Fruit fly (Drosophila melanogaster): Measurements from ENCODE around the gene Hsp22.

The Hsp22 gene

DNA sequence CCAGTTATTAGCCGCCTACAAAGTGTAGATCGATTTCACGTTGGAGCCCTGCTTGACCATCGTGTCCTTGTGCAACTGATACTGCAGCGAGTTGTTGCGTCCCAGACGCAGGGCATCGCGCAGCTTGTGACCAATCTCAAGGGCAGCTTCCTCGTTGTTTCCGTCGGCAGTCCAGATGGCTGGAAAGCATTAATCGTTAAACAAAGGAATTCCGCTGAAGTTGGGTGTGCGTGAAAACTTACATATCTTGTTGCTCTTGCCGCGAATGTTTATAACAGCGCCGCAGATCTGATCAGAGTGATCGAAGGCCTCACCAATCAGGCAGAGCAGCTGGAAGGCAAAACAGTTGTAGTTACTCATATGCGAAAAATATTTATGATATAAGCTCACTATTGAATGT lies 27.1 kb downstream of the Hsp22 start:
- TF ChIP-seq CG32121 (GFP tag; IDR thresholded peaks at IDR 0.05): no peak
- peak; percentile 63 for TF ChIP-seq EcR (GFP tag; optimal IDR thresholded peaks at IDR 0.05)

DNA sequence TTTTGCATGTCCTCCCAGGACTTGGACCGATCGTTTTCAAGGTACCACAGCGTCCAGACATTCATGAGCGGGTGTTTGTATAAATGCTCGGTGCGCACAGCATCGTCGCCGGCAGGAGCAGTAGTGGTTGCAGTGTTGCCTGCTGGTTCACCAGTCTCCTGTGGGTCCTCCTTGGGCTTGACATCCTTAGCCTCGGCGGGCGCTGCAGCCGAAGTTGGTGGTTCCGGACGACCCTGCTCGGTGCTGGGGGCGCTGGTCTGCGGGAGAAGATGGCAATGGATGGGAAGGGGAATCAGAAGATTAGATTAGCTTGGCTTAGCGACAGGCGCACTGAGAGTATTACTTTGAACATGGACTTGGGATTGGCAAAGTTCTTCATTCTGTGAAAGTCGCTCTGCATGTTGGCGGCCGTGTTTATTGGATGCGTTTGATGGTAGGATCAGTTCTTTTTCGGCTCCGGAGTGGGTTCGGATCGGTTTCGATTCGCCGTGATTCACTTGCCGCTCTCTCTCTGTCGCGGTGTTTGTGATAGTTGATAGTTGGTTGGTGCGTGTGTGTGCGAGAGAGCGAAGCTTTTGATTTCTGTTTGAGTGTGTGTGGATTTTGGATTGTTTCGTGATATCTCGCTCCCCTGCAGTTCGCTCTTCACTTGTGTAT lies 28.1 kb downstream of the Hsp22 start:
- TF ChIP-seq CG15710 (tag; optimal IDR thresholded peaks at IDR 0.05) (no peak), CG4496 (GFP tag; IDR thresholded peaks at IDR 0.05) (peak; percentile 8; the same call in 1 of the 3 replicates)

DNA sequence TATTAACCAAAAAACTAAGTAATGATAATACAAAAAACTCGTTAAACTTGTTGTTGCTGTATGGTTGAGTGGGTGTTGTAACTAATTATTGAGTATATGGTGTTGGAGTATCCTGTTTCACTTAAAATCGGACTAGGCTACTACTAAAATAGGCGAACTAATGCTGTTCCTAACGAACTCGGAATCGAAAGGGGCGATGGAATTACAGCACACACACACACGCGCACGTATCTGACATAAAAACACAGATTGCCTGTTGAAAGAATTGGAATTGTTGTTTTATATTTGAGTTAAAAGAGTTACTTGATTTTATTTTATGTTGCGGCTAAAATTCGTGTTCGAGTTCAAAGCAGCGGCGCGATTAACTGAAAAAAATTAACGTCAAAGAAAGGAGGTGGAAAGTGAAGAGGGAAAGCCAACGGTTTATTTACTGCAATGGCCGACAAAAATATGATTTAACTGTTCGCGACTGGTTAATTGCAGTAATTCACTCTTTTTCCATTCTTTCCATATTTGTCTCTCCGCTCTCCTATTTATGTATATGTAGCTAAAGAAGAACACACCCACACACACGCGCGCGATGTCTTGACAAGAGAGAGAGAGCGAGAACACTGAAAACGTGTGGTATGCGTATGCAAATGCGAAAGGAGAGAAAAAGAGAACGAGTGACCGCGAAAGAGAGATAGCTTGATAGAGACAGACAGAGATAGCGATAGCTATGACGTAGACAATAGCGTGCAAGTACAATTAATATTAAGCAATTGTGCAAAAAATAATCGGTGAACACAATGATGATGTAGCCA lies 28.8 kb downstream of the Hsp22 start:
- TF ChIP-seq EcR (GFP tag; optimal IDR thresholded peaks at IDR 0.05) (peak; percentile 23), CG12605 (GFP tag; IDR thresholded peaks at IDR 0.05) (no peak), rn (GFP tag; IDR thresholded peaks at IDR 0.05) (no peak), D1 (tag; optimal IDR thresholded peaks at IDR 0.05) (no peak), CG8159 (tag; optimal IDR thresholded peaks at IDR 0.05) (no peak), CG8301 (tag; optimal IDR thresholded peaks at IDR 0.05) (no peak), Pif1B (GFP tag; optimal IDR thresholded peaks at IDR 0.05) (peak; percentile 21), Ets98B (GFP tag; IDR thresholded peaks at IDR 0.05) (peak; percentile 22; the same call in 1 of the 2 replicates)

DNA sequence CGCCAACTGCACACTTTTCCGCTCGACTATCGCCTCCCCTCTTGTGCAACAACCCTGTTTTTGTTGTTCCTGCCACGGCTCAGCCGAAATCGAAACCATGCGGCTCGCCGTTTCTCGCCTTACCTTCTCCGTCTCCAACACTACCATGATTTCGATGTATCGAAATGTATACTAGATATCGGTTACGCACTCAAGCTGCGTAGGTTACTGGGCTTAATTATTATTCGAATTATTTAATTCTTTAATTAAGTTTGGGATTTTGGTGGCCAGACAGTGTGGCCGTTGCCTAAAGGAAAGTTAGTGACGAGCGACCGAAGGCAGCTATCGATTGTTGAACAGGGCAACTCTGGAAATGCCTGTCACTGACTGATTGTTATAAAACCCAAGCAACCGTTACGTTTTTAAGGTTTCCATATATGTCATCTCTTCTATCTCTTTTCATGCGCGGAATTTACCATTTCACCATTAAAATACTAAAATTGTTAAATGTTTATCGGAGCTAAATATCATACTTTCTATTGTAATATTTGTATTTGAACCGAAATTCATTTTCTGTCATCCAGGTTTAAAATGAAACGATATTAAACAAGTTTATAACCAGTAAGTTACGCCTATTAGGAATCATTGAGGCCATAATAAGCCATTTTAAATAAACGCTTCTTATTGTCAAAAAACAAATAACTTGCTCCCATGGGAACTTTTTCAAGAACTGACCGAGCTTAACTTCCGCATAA lies 29.6 kb downstream of the Hsp22 start, which contains the start of gene eIF4E1:
Gene eIF4E1, minus strand, starts transcription at position 304 of the 734 bp plus-strand sequence.
- TF ChIP-seq CG13204 (GFP tag; optimal IDR thresholded peaks at IDR 0.05): no peak
- TF ChIP-seq EcR (GFP tag; optimal IDR thresholded peaks at IDR 0.05): no peak
- no peak for TF ChIP-seq CG10348 (GFP tag; IDR thresholded peaks at IDR 0.05)

DNA sequence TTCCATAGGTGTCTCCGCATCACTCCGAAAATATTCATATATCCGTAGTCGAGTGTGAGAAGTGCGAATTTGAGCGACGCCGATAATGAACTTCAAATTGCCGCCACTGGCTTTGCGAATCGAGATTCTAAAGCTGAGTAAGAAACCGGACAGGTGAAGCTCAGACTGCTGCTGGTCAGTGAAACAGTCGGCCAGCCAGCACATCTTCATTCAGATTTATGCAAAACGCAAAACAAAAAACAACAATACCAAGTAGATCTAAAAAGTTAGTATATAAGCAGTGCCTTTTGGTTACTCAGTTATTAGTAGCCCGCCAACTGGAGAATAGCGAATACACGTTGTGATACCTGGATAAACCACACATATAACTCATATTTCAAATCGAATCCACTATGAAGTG lies 31.8 kb downstream of the Hsp22 start, which contains the start of gene Cpr67B:
Gene Cpr67B, plus strand, starts transcription at position 301 of the 400 bp plus-strand sequence.
- TF ChIP-seq CG8159 (tag; optimal IDR thresholded peaks at IDR 0.05) (no peak), Ets98B (GFP tag; IDR thresholded peaks at IDR 0.05) (no peak), CG17806 (tag; optimal IDR thresholded peaks at IDR 0.05) (no peak), CG14655 (GFP tag; optimal IDR thresholded peaks at IDR 0.05) (no peak), Snoo (tag; optimal IDR thresholded peaks at IDR 0.05) (no peak), D1 (tag; optimal IDR thresholded peaks at IDR 0.05) (no peak), Pif1A (GFP tag; optimal IDR thresholded peaks at IDR 0.05) (no peak)

DNA sequence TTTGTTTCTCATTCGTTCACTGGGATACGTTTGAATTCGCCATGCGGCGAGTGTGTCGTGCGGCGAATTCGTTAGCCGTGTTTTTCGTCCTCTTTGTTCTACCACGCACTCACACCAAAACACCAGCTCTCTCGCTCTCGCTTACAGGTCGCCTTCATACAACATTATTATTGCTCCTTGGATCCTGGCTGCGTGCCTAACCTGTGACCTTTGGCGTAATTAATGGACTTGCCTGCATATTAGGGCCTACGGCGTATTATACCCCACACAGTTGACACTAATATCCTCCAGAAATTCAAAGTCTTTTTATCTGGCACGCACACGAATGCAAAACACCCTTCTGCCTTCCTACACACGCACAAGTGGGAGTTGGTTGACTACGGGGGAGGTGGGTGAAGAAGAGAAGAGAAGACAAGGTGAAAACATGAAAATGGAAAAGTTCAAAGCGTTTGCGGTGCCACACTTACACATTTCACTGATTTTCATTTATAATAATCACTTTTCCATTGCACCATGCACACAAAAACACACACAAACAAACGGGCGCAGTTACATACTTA lies 37.4 kb downstream of the Hsp22 start:
- no peak for TF ChIP-seq rn (GFP tag; IDR thresholded peaks at IDR 0.05)
- no peak for TF ChIP-seq CG32121 (GFP tag; IDR thresholded peaks at IDR 0.05)
- no peak for TF ChIP-seq Pif1B (GFP tag; optimal IDR thresholded peaks at IDR 0.05)
- TF ChIP-seq CG12605 (GFP tag; IDR thresholded peaks at IDR 0.05): no peak
- no peak for TF ChIP-seq Pif1A (GFP tag; optimal IDR thresholded peaks at IDR 0.05)
- TF ChIP-seq CG34367 (tag; optimal IDR thresholded peaks at IDR 0.05): no peak
- no peak for TF ChIP-seq D1 (tag; optimal IDR thresholded peaks at IDR 0.05)
- TF ChIP-seq CG8301 (tag; optimal IDR thresholded peaks at IDR 0.05): no peak
- no peak for TF ChIP-seq CG10348 (GFP tag; IDR thresholded peaks at IDR 0.05)
- TF ChIP-seq CG4496 (GFP tag; IDR thresholded peaks at IDR 0.05): no peak
- TF ChIP-seq Ets98B (GFP tag; IDR thresholded peaks at IDR 0.05): no peak

DNA sequence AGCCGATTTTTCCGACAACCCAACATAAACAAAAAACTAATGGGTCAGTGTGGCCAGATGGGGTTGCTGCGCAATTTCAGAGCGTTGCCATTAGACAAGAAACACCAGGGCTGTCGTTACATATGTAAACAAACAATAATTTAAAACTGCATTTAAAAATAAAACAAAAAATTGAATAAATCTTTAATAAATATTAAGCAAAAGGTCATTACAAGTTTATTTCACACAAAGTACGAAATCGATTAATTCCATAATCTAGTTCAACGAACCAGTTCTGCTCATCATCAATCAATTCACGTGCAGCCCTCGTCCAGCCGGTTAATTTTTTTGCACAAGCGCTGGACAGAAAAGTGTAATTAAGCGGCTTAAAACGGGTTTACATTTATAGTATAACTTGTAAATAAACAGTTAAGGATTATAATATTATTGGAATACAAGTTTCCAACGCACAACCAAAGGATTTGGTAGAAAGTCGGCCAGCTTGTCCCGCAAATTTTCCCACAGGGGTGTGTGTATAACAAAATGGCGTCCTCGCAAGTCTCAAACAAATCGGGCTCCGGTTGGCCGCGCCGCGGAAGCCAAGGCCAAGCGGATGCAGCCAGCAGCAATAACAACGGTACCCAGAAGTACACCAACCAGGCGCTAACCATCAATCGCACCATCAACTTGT lies 38.2 kb downstream of the Hsp22 start, which contains the start of the genes CG4022 and Cpsf5:
Gene CG4022, minus strand, starts transcription at position 79 of the 670 bp plus-strand sequence.
Gene Cpsf5, plus strand, starts transcription at position 285 of the 670 bp plus-strand sequence.
- TF ChIP-seq Ets98B (GFP tag; IDR thresholded peaks at IDR 0.05) (peak; percentile 61), CG17806 (tag; optimal IDR thresholded peaks at IDR 0.05) (peak; percentile 61), CG8301 (tag; optimal IDR thresholded peaks at IDR 0.05) (peak; percentile 36), CG32121 (GFP tag; IDR thresholded peaks at IDR 0.05) (peak; percentile 70), D1 (tag; optimal IDR thresholded peaks at IDR 0.05) (no peak), CG10348 (GFP tag; IDR thresholded peaks at IDR 0.05) (no peak), rn (GFP tag; IDR thresholded peaks at IDR 0.05) (0 out of 2 replicates have a peak, but pooled peaks have one; percentile 7), Pif1B (GFP tag; optimal IDR thresholded peaks at IDR 0.05) (peak; percentile 57), CG14655 (GFP tag; optimal IDR thresholded peaks at IDR 0.05) (no peak), CG9948 (tag; optimal IDR thresholded peaks at IDR 0.05) (peak; percentile 64), gl (tag; optimal IDR thresholded peaks at IDR 0.05) (no peak), fd96Ca (GFP tag; IDR thresholded peaks at IDR 0.05) (peak; percentile 65; the same call in 2 of the 3 replicates), CG34367 (tag; optimal IDR thresholded peaks at IDR 0.05) (peak; percentile 52), Snoo (tag; optimal IDR thresholded peaks at IDR 0.05) (peak; percentile 51), CG13204 (GFP tag; optimal IDR thresholded peaks at IDR 0.05) (no peak), CG15710 (tag; optimal IDR thresholded peaks at IDR 0.05) (peak; percentile 76), Pif1A (GFP tag; optimal IDR thresholded peaks at IDR 0.05) (peak; percentile 59), CG12605 (GFP tag; IDR thresholded peaks at IDR 0.05) (peak; percentile 60), EcR (GFP tag; optimal IDR thresholded peaks at IDR 0.05) (peak; percentile 64), CG8159 (tag; optimal IDR thresholded peaks at IDR 0.05) (peak; percentile 61), CG4496 (GFP tag; IDR thresholded peaks at IDR 0.05) (peak; percentile 75; the same call in 2 of the 3 replicates)

Measured in whole organism, pupa.